Worm (Caenorhabditis elegans): ENCODE data around the gene Y94H6A.5.

DNA sequence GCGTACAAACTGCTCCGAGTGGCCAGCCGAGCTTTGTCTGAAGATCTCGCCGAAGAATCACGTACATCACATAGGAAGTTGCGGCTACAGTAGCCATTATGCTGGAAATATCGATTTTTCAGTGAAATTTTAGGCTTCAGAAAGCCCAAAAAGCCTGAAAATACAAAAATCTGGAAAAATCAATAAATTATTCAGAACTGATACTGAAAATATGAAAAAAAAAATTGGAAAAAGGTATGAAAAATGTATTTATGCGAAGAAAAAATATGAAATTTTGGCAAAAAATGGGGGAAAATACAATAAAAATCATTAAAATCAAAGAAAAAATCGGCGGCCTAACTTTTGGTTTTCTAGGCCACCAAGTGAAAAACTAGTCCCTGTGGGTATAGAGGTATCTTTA lies 9.2 kb upstream of the Y94H6A.5 start, which contains the start of gene Y94H6A.12:
- TF ChIP-seq W03F9.2 (tag; optimal IDR thresholded peaks at IDR 0.05), result no peak
- no peak for TF ChIP-seq him-1 (tag; optimal IDR thresholded peaks at IDR 0.05)
- no peak for TF ChIP-seq dao-5 (tag; optimal IDR thresholded peaks at IDR 0.05)

Measured in whole organism, L4/young adult.